Fruit fly (Drosophila melanogaster): ENCODE data around the gene meru.

meru gene

dm6 chr3L:15826347-15826984, 17.4 kb downstream of the meru start, which contains the start of the genes DCP2 and dbo (continued):
- TF ChIP-seq CG7271 (tag; optimal IDR thresholded peaks at IDR 0.05) (peak; percentile 6), tna (GFP tag; IDR thresholded peaks at IDR 0.05; ENCODE audit: partially characterized antibody) (peak; percentile 67), D19B (GFP tag; optimal IDR thresholded peaks at IDR 0.05) (peak; percentile 58), vvl (GFP tag; IDR thresholded peaks at IDR 0.05) (peak; percentile 74; the same call in 1 of the 2 replicates), CG7987 (GFP tag; optimal IDR thresholded peaks at IDR 0.05) (no peak), so (GFP tag; IDR thresholded peaks at IDR 0.05) (0 out of 3 replicates have a peak, but pooled peaks have one; percentile 27), CG12219 (GFP tag; optimal IDR thresholded peaks at IDR 0.05) (no peak), Gsc (GFP tag; IDR thresholded peaks at IDR 0.05) (no peak), Hr51 (GFP tag; optimal IDR thresholded peaks at IDR 0.05) (peak; percentile 12 to 74), CG18262 (tag; optimal IDR thresholded peaks at IDR 0.05) (peak; percentile 68), CG2120 (GFP tag; optimal IDR thresholded peaks at IDR 0.05) (peak; percentile 81), CG34376 (GFP tag; optimal IDR thresholded peaks at IDR 0.05) (no peak), CG7928 (GFP tag; optimal IDR thresholded peaks at IDR 0.05) (peak; percentile 87), CG17359 (tag; optimal IDR thresholded peaks at IDR 0.05) (peak; percentile 75), CG15073 (GFP tag; optimal IDR thresholded peaks at IDR 0.05) (peak; percentile 0), CG11398 (GFP tag; optimal IDR thresholded peaks at IDR 0.05) (no peak), CG17912 (GFP tag; optimal IDR thresholded peaks at IDR 0.05) (no peak), Sin3A (optimal IDR thresholded peaks at IDR 0.05) (no peak), CG14860 (GFP tag; IDR thresholded peaks at IDR 0.05; ENCODE audit: partially characterized antibody) (peak; percentile 80), salm (tag; optimal IDR thresholded peaks at IDR 0.05) (peak; percentile 44), Neu2 (GFP tag; optimal IDR thresholded peaks at IDR 0.05; ENCODE audit: borderline replicate concordance) (no peak), CG13296 (GFP tag; optimal IDR thresholded peaks at IDR 0.05) (peak; percentile 75), CG9609 (GFP tag; optimal IDR thresholded peaks at IDR 0.05) (no peak), CG12769 (tag; optimal IDR thresholded peaks at IDR 0.05) (peak; percentile 42), Taf1 (GFP tag; IDR thresholded peaks at IDR 0.05) (peak; percentile 45; the same call in 1 of the 2 replicates), Poxn (GFP tag; IDR thresholded peaks at IDR 0.05) (no peak), CG4854 (GFP tag; optimal IDR thresholded peaks at IDR 0.05) (peak; percentile 3), CG13287 (GFP tag; IDR thresholded peaks at IDR 0.05; ENCODE audit: partially characterized antibody) (peak; percentile 86), CG15696 (tag; optimal IDR thresholded peaks at IDR 0.05) (peak; percentile 58), tin (GFP tag; optimal IDR thresholded peaks at IDR 0.05) (peak; percentile 65), Hr3 (GFP tag; optimal IDR thresholded peaks at IDR 0.05) (peak; percentile 66), CkIIα-i1 (GFP tag; IDR thresholded peaks at IDR 0.05) (no peak), ERR (GFP tag; optimal IDR thresholded peaks at IDR 0.05) (no peak), CG16863 (GFP tag; optimal IDR thresholded peaks at IDR 0.05) (peak; percentile 24), ftz-f1 (GFP tag; optimal IDR thresholded peaks at IDR 0.05) (no peak), chn (GFP tag; optimal IDR thresholded peaks at IDR 0.05) (peak; percentile 21), Hand (GFP tag; optimal IDR thresholded peaks at IDR 0.05) (no peak), bab2 (GFP tag; optimal IDR thresholded peaks at IDR 0.05) (no peak), sc (optimal IDR thresholded peaks at IDR 0.05) (no peak), sc (GFP tag; optimal IDR thresholded peaks at IDR 0.05) (no peak), vfl (GFP tag; optimal IDR thresholded peaks at IDR 0.05) (peak; percentile 21), peb (GFP tag; IDR thresholded peaks at IDR 0.05) (no peak), CG7745 (tag; optimal IDR thresholded peaks at IDR 0.05) (no peak), ab (GFP tag; optimal IDR thresholded peaks at IDR 0.05) (no peak), prd (optimal IDR thresholded peaks at IDR 0.05) (no peak), prd (GFP tag; IDR thresholded peaks at IDR 0.05) (peak; percentile 69), cad (GFP tag; optimal IDR thresholded peaks at IDR 0.05) (no peak), CG30020 (tag; optimal IDR thresholded peaks at IDR 0.05) (peak; percentile 69), Fer2 (tag; optimal IDR thresholded peaks at IDR 0.05) (peak; percentile 74), CG6689 (GFP tag; IDR thresholded peaks at IDR 0.05) (peak; percentile 59; the same call in 1 of the 2 replicates), yki (optimal IDR thresholded peaks at IDR 0.05) (no peak)

Data from whole organism, embryonic.